Fruit fly (Drosophila melanogaster) whole organism, embryonic: ENCODE data around the gene CG14088.
A peak's percentile ranks its signal among the peaks of the same experiment; 100 is the strongest.

Source experiments
- CG12659 ChIP-seq: fragments of 200-800 bp; sonication (Bioruptor generic); optimal IDR thresholded peaks from 3 replicates; lab custom pipeline; 2017; ENCODE audit warnings: mild to moderate bottlenecking, missing biosample characterization, missing genetic modification reagents, missing genetic modification characterization
- CG13123 ChIP-seq: fragments of 200-800 bp; sonication (Bioruptor generic); optimal IDR thresholded peaks from 2 replicates; lab custom pipeline; 2016; ENCODE audit warnings: missing biosample characterization, missing genetic modification characterization
- CG13775 ChIP-seq: fragments of 200-800 bp; sonication (Bioruptor generic); optimal IDR thresholded peaks from 3 replicates; lab custom pipeline; 2017; ENCODE audit warnings: missing biosample characterization, mild to moderate bottlenecking, missing genetic modification characterization
- CG1832 ChIP-seq: fragments of 200-800 bp; sonication (Bioruptor generic); optimal IDR thresholded peaks from 2 replicates; lab custom pipeline; 2017; ENCODE audit warnings: missing biosample characterization, mild to moderate bottlenecking, missing genetic modification characterization, inconsistent platforms
- CG2712 ChIP-seq: fragments of 200-800 bp; optimal IDR thresholded peaks from 3 replicates; lab custom pipeline; 2019; ENCODE audit warnings: missing biosample characterization, mild to moderate bottlenecking, missing genetic modification characterization, moderate library complexity
- CG9797 ChIP-seq: fragments of 200-800 bp; sonication (Bioruptor generic); optimal IDR thresholded peaks from 3 replicates; lab custom pipeline; 2018; ENCODE audit warnings: missing biosample characterization, mild to moderate bottlenecking, missing genetic modification characterization
- Doc3 ChIP-seq: fragments of 200-800 bp; sonication (Bioruptor generic); IDR thresholded peaks from 3 replicates; pipeline ENCODE4 v1.3.6; 2022; ENCODE audit warnings: missing biosample characterization, missing genetic modification characterization; ENCODE audit not compliant: partially characterized antibody
- ac ChIP-seq: fragments of 200-800 bp; sonication (Bioruptor generic); optimal IDR thresholded peaks from 3 replicates; lab custom pipeline; 2017; ENCODE audit warnings: missing biosample characterization, mild to moderate bottlenecking, missing genetic modification characterization
- dmrt11E ChIP-seq: fragments of 200-800 bp; sonication (Bioruptor generic); optimal IDR thresholded peaks from 3 replicates; lab custom pipeline; 2018; ENCODE audit warnings: missing biosample characterization, mild to moderate bottlenecking, missing genetic modification characterization, moderate library complexity
- gcm2 ChIP-seq: fragments of 200-800 bp; sonication (Bioruptor generic); optimal IDR thresholded peaks from 2 replicates; lab custom pipeline; 2016; ENCODE audit warnings: missing biosample characterization, missing genetic modification characterization
- grn ChIP-seq: fragments of 200-800 bp; sonication (Bioruptor generic); optimal IDR thresholded peaks from 3 replicates; lab custom pipeline; 2017; ENCODE audit warnings: missing biosample characterization, missing genetic modification characterization
- ssp ChIP-seq: fragments of 200-800 bp; sonication (Bioruptor generic); IDR thresholded peaks from 2 replicates; pipeline ENCODE4 v1.3.6; 2022; ENCODE audit warnings: missing biosample characterization, missing genetic modification characterization

DNA sequence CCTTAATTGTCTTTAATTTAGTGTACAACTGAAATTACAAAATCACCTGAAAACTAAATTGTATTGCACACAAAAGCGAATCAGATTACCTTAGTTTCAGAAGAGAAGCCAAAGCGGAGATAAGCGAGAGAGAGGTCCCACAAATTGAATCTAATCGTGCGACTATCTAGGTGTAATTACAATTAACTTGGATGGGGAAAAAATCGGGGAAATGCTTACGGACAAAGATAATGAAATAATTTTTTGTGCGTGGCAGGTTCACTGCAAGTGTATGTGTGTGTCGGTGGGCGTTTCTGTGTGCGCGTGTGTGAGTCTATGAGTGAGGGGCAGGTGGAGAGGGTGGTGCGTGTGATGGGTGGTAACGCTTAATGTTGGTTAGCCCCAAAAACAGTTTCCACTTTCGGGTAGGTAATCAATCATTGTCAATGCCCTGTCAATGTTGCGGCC, 42.0 kb downstream of the CG14088 start:
- TF ChIP-seq ac = no peak
- TF ChIP-seq grn = peak; percentile 79
- TF ChIP-seq gcm2 (GFP tag; lab: Kevin White, UChicago) = no peak
- no peak for TF ChIP-seq CG2712 (tag; lab: Kevin White, UChicago)
- TF ChIP-seq dmrt11E = no peak
- no peak for TF ChIP-seq CG12659
- TF ChIP-seq CG13775 (GFP tag; lab: Kevin White, UChicago) = no peak
- no peak for TF ChIP-seq ssp (GFP tag; lab: Robert Waterston, UW)
- TF ChIP-seq CG9797 (GFP tag; lab: Kevin White, UChicago) = no peak
- TF ChIP-seq Doc3 (GFP tag; lab: Robert Waterston, UW) = no peak
- TF ChIP-seq CG13123 = no peak
- TF ChIP-seq CG1832 = no peak
